Worm (Caenorhabditis elegans) whole organism, L4 larva: ENCODE measurements around the gene F59E11.7.

Experiments
- D1046.2 ChIP-seq: fragments of 200-800 bp; sonication (Bioruptor generic); IDR thresholded peaks from 2 replicates; pipeline ENCODE4 v1.3.6; 2022; ENCODE audit warnings: missing genetic modification characterization, missing compliant biosample characterization
- F37D6.2 ChIP-seq: sonication (generic microtip); optimal IDR thresholded peaks from 2 replicates; lab custom pipeline; 2016; ENCODE audit warnings: mild to moderate bottlenecking, missing genetic modification characterization, missing compliant biosample characterization
- F49E8.2 ChIP-seq: sonication (generic microtip); optimal IDR thresholded peaks from 2 replicates; lab custom pipeline; 2016; ENCODE audit warnings: missing compliant biosample characterization, mild to moderate bottlenecking, missing genetic modification characterization, borderline replicate concordance
- R02D3.7 ChIP-seq: fragments of 150-350 bp; sonication (generic microtip); optimal IDR thresholded peaks from 3 replicates; lab custom pipeline; 2014; ENCODE audit warnings: missing biosample characterization, missing genetic modification characterization
- T26A8.4 ChIP-seq: fragments of 200-800 bp; sonication (Bioruptor generic); IDR thresholded peaks from 2 replicates; pipeline ENCODE4 v1.3.6; 2022; ENCODE audit warnings: missing genetic modification characterization, missing compliant biosample characterization
- Y105C5A.15 ChIP-seq: fragments of 200-800 bp; sonication (Bioruptor generic); IDR thresholded peaks from 2 replicates; pipeline ENCODE4 v1.3.6; 2022; ENCODE audit warnings: missing genetic modification characterization, missing compliant biosample characterization
- Y75B8A.6 ChIP-seq: fragments of 200-800 bp; sonication (Bioruptor generic); IDR thresholded peaks from 2 replicates; pipeline ENCODE4 v1.3.6; 2022; ENCODE audit warnings: missing genetic modification reagents, missing genetic modification characterization, missing compliant biosample characterization
- aly-2 ChIP-seq: sonication (generic microtip); optimal IDR thresholded peaks from 2 replicates; lab custom pipeline; 2018; ENCODE audit warnings: missing biosample characterization, missing genetic modification characterization
- ama-1 ChIP-seq: fragments of 150-350 bp; optimal IDR thresholded peaks from 2 replicates; lab custom pipeline; 2014; ENCODE audit warnings: inconsistent platforms, mixed read lengths
- arid-1 ChIP-seq: fragments of 200-800 bp; sonication (Bioruptor generic); conservative IDR thresholded peaks from 2 replicates; pipeline ENCODE4 v1.3.6; 2022; ENCODE audit warnings: missing genetic modification reagents, missing genetic modification characterization, missing compliant biosample characterization
- attf-4 ChIP-seq: sonication (generic microtip); optimal IDR thresholded peaks from 3 replicates; lab custom pipeline; 2017; ENCODE audit warnings: missing biosample characterization, missing genetic modification characterization
- ceh-20 ChIP-seq: fragments of 200-800 bp; sonication (Bioruptor generic); IDR thresholded peaks from 2 replicates; pipeline ENCODE4 v1.3.6; 2022; ENCODE audit warnings: missing genetic modification reagents, missing genetic modification characterization, missing compliant biosample characterization
- ceh-32 ChIP-seq: sonication (generic microtip); optimal IDR thresholded peaks from 2 replicates; lab custom pipeline; 2016; ENCODE audit warnings: mild to moderate bottlenecking, missing genetic modification characterization, missing compliant biosample characterization; ENCODE audit not compliant: poor library complexity
- daf-12 ChIP-seq: fragments of 150-350 bp; optimal IDR thresholded peaks from 2 replicates; lab custom pipeline; 2014; ENCODE audit warnings: missing biosample characterization, missing genetic modification reagents, missing genetic modification characterization
- dmd-6 ChIP-seq: fragments of 200-800 bp; sonication (Bioruptor generic); IDR thresholded peaks from 2 replicates; pipeline ENCODE4 v1.3.6; 2022; ENCODE audit warnings: missing genetic modification reagents, missing genetic modification characterization, missing compliant biosample characterization
- dmd-8 ChIP-seq: fragments of 200-800 bp; sonication (Bioruptor generic); IDR thresholded peaks from 2 replicates; pipeline ENCODE4 v1.3.6; 2022; ENCODE audit warnings: missing genetic modification characterization, missing compliant biosample characterization
- dmd-9 ChIP-seq: fragments of 200-800 bp; sonication (Bioruptor generic); IDR thresholded peaks from 2 replicates; pipeline ENCODE4 v1.3.6; 2022; ENCODE audit warnings: missing genetic modification reagents, missing genetic modification characterization, missing compliant biosample characterization
- dpl-1 ChIP-seq: fragments of 150-350 bp; optimal IDR thresholded peaks from 2 replicates; lab custom pipeline; 2014; ENCODE audit warnings: missing biosample characterization, missing genetic modification reagents, missing genetic modification characterization
- duxl-1 ChIP-seq: sonication (generic microtip); optimal IDR thresholded peaks from 2 replicates; lab custom pipeline; 2016; ENCODE audit warnings: mild to moderate bottlenecking, missing genetic modification characterization, moderate library complexity, missing compliant biosample characterization; ENCODE audit not compliant: poor library complexity
- egl-43 ChIP-seq: fragments of 200-800 bp; sonication (Bioruptor generic); IDR thresholded peaks from 2 replicates; pipeline ENCODE4 v1.3.6; 2022; ENCODE audit warnings: missing genetic modification reagents, missing genetic modification characterization, missing compliant biosample characterization
- gei-8 ChIP-seq: fragments of 200-800 bp; sonication (Bioruptor generic); optimal IDR thresholded peaks from 2 replicates; lab custom pipeline; 2018; ENCODE audit warnings: mild to moderate bottlenecking, missing genetic modification characterization, missing compliant biosample characterization
- hlh-11 ChIP-seq: fragments of 200-800 bp; sonication (Bioruptor generic); optimal IDR thresholded peaks from 2 replicates; lab custom pipeline; 2018; ENCODE audit warnings: mild to moderate bottlenecking, missing genetic modification characterization, missing compliant biosample characterization
- hlh-30 ChIP-seq: sonication (generic microtip); optimal IDR thresholded peaks from 2 replicates; lab custom pipeline; 2017; ENCODE audit warnings: antibody characterized with exemption, mild to moderate bottlenecking, missing genetic modification characterization, missing compliant biosample characterization; ENCODE audit not compliant: insufficient read depth
- jun-1 ChIP-seq: fragments of 150-350 bp; optimal IDR thresholded peaks from 2 replicates; lab custom pipeline; 2014; ENCODE audit warnings: missing biosample characterization, missing genetic modification reagents, missing genetic modification characterization
- lin-1 ChIP-seq: fragments of 200-800 bp; sonication (Bioruptor generic); IDR thresholded peaks from 2 replicates; pipeline ENCODE4 v1.3.6; 2022; ENCODE audit warnings: missing genetic modification reagents, missing genetic modification characterization, missing compliant biosample characterization
- lin-13 ChIP-seq: fragments of 150-350 bp; optimal IDR thresholded peaks from 2 replicates; lab custom pipeline; 2014; ENCODE audit warnings: missing biosample characterization, missing genetic modification reagents, missing genetic modification characterization
- lin-15B ChIP-seq: fragments of 150-350 bp; sonication (generic microtip); optimal IDR thresholded peaks from 3 replicates; lab custom pipeline; 2014; ENCODE audit warnings: missing biosample characterization, missing genetic modification characterization
- madf-9 ChIP-seq: fragments of 200-800 bp; sonication (Bioruptor generic); conservative IDR thresholded peaks from 2 replicates; pipeline ENCODE4 v1.3.6; 2022; ENCODE audit warnings: missing genetic modification reagents, missing genetic modification characterization, missing compliant biosample characterization
- mdl-1 ChIP-seq, 2 experiments: fragments of 150-350 bp in 1 of 2; sonication (generic microtip) in 1 of 2; optimal IDR thresholded peaks; 2 replicates each; lab custom pipeline; 2014 to 2017; ENCODE audit warnings: missing biosample characterization in 2 of 2, missing genetic modification characterization in 2 of 2
- mdt-29 ChIP-seq: fragments of 200-800 bp; sonication (Bioruptor generic); IDR thresholded peaks from 2 replicates; pipeline ENCODE4 v1.3.6; 2022; ENCODE audit warnings: missing genetic modification reagents, missing genetic modification characterization, missing compliant biosample characterization
- mep-1 ChIP-seq: fragments of 150-350 bp; sonication (generic microtip); optimal IDR thresholded peaks from 3 replicates; lab custom pipeline; 2014; ENCODE audit warnings: missing biosample characterization, missing genetic modification characterization
- mes-2 ChIP-seq: sonication (generic microtip); optimal IDR thresholded peaks from 2 replicates; lab custom pipeline; 2016; ENCODE audit warnings: missing genotype, mild to moderate bottlenecking, missing genetic modification characterization, missing compliant biosample characterization; ENCODE audit not compliant: poor library complexity, severe bottlenecking
- mxl-3 ChIP-seq: fragments of 200-800 bp; sonication (Bioruptor generic); optimal IDR thresholded peaks from 2 replicates; lab custom pipeline; 2018; ENCODE audit warnings: mild to moderate bottlenecking, missing genetic modification characterization, missing compliant biosample characterization
- nhr-10 ChIP-seq: fragments of 150-350 bp; optimal IDR thresholded peaks from 2 replicates; lab custom pipeline; 2014; ENCODE audit warnings: missing biosample characterization, missing genetic modification characterization
- nhr-102 ChIP-seq: sonication (generic microtip); optimal IDR thresholded peaks from 2 replicates; lab custom pipeline; 2016; ENCODE audit warnings: mild to moderate bottlenecking, missing genetic modification characterization, moderate library complexity, missing compliant biosample characterization
- nhr-237 ChIP-seq: sonication (generic microtip); optimal IDR thresholded peaks from 2 replicates; lab custom pipeline; 2017; ENCODE audit warnings: missing biosample characterization, missing genetic modification characterization
- nhr-25 ChIP-seq: sonication (generic microtip); optimal IDR thresholded peaks from 2 replicates; lab custom pipeline; 2017; ENCODE audit warnings: missing genetic modification characterization, mild to moderate bottlenecking, missing compliant biosample characterization, antibody characterized with exemption, moderate library complexity, borderline replicate concordance; ENCODE audit not compliant: insufficient read depth
- nhr-28 ChIP-seq: fragments of 150-350 bp; optimal IDR thresholded peaks from 2 replicates; lab custom pipeline; 2014; ENCODE audit warnings: missing biosample characterization, missing genetic modification characterization
- nhr-42 ChIP-seq: fragments of 200-800 bp; sonication (Bioruptor generic); IDR thresholded peaks from 2 replicates; pipeline ENCODE4 v1.3.6; 2022; ENCODE audit warnings: missing genetic modification characterization, missing compliant biosample characterization
- nhr-76 ChIP-seq: fragments of 150-350 bp; optimal IDR thresholded peaks from 2 replicates; lab custom pipeline; 2014; ENCODE audit warnings: missing biosample characterization, missing genetic modification characterization
- nhr-77 ChIP-seq: fragments of 150-350 bp; optimal IDR thresholded peaks from 2 replicates; lab custom pipeline; 2014; ENCODE audit warnings: missing biosample characterization, missing genetic modification characterization
- rbr-2 ChIP-seq: sonication (generic microtip); optimal IDR thresholded peaks from 2 replicates; lab custom pipeline; 2016; ENCODE audit warnings: missing genotype, missing genetic modification characterization, missing compliant biosample characterization
- saeg-2 ChIP-seq: fragments of 200-800 bp; sonication (Bioruptor generic); IDR thresholded peaks from 2 replicates; pipeline ENCODE4 v1.3.6; 2022; ENCODE audit warnings: missing genetic modification reagents, missing genetic modification characterization, missing compliant biosample characterization
- sdz-12 ChIP-seq: fragments of 200-800 bp; sonication (Bioruptor generic); optimal IDR thresholded peaks from 2 replicates; lab custom pipeline; 2018; ENCODE audit warnings: mild to moderate bottlenecking, missing genetic modification characterization, missing compliant biosample characterization
- skn-1 ChIP-seq: fragments of 150-350 bp; optimal IDR thresholded peaks from 2 replicates; lab custom pipeline; 2014; ENCODE audit warnings: missing biosample characterization, missing genetic modification characterization
- snpc-4 ChIP-seq: fragments of 150-350 bp; optimal IDR thresholded peaks from 2 replicates; lab custom pipeline; 2014; ENCODE audit warnings: missing biosample characterization, missing genetic modification characterization
- spr-3 ChIP-seq: fragments of 200-800 bp; sonication (Bioruptor generic); optimal IDR thresholded peaks from 2 replicates; lab custom pipeline; 2018; ENCODE audit warnings: mild to moderate bottlenecking, missing genetic modification characterization, missing compliant biosample characterization
- tra-1 ChIP-seq: fragments of 200-800 bp; sonication (Bioruptor generic); IDR thresholded peaks from 2 replicates; pipeline ENCODE4 v1.3.6; 2022; ENCODE audit warnings: missing genetic modification reagents, missing genetic modification characterization, missing compliant biosample characterization
- unc-130 ChIP-seq: sonication (generic microtip); optimal IDR thresholded peaks from 2 replicates; lab custom pipeline; 2016; ENCODE audit warnings: missing genetic modification reagents, missing genetic modification characterization, missing compliant biosample characterization
- unc-62 ChIP-seq, 3 experiments: fragments of 150-350 bp in 1 of 3; sonication (generic microtip); optimal IDR thresholded peaks in 2 of 3; peaks in 1 of 3; 1 replicate in 1 of 3; 2 replicates in 2 of 3; lab custom pipeline; 2014 to 2017; ENCODE audit warnings: missing biosample characterization in 3 of 3, missing genetic modification characterization in 3 of 3, missing genetic modification reagents in 3 of 3, missing genotype in 1 of 3
- zip-11 ChIP-seq: fragments of 200-800 bp; sonication (Bioruptor generic); IDR thresholded peaks from 2 replicates; pipeline ENCODE4 v1.3.6; 2022; ENCODE audit warnings: missing genetic modification characterization, missing compliant biosample characterization
- zip-2 ChIP-seq: fragments of 150-350 bp; optimal IDR thresholded peaks from 2 replicates; lab custom pipeline; 2014; ENCODE audit warnings: missing biosample characterization, missing genetic modification characterization

Gene F59E11.7

DNA sequence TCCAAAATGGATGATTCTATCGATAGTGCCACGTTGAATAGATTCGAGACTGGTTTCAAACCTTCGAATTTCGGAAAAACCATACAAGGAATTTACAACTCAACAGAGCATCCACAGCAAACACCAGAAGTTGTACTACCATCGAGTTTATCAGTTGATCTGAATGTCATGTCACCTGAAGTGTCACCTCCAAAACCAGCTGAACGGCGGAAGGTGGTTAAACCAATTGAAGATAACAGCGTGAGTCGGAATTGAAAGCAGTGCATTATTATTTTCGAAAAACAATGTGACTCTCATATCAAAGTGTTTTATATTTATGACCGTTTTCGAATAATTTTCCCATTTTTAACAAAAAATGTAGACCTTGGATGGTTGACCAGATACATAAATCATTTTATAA, 41.0 kb upstream of the F59E11.7 start (continued):
- TF ChIP-seq attf-4 (tag; lab: Kevin White, UChicago) (no peak), F37D6.2 (tag; lab: Kevin White, UChicago) (no peak), rbr-2 (tag; lab: Kevin White, UChicago) (no peak), dpl-1 (GFP tag; lab: Kevin White, UChicago) (no peak), saeg-2 (GFP tag; lab: Robert Waterston, UW) (no peak), daf-12 (tag; lab: Kevin White, UChicago) (no peak), jun-1 (tag; lab: Kevin White, UChicago) (no peak), unc-62 (GFP tag; optimal IDR thresholded peaks at IDR 0.05 in 1 of 2; lab: Kevin White, UChicago) (peak in 1 of 2 experiments; percentile 63), unc-62 (tag; optimal IDR thresholded peaks at IDR 0.05; lab: Kevin White, UChicago) (no peak), skn-1 (tag; lab: Kevin White, UChicago) (no peak), nhr-102 (peak; percentile 6), spr-3 (GFP tag; lab: Kevin White, UChicago) (no peak), dmd-8 (GFP tag; lab: Robert Waterston, UW) (no peak), lin-1 (GFP tag; lab: Robert Waterston, UW) (peak; percentile 72; the same call in 1 of the 2 replicates), mdl-1 (tag; optimal IDR thresholded peaks at IDR 0.05; lab: Kevin White, UChicago) (peak in 1 of 2 experiments; percentile 30), duxl-1 (tag; lab: Kevin White, UChicago) (no peak), nhr-237 (tag; lab: Kevin White, UChicago) (no peak), dmd-9 (GFP tag; lab: Robert Waterston, UW) (no peak), zip-11 (GFP tag; lab: Robert Waterston, UW) (no peak), T26A8.4 (GFP tag; lab: Robert Waterston, UW) (no peak), gei-8 (no peak), hlh-30 (tag; lab: Kevin White, UChicago) (peak; percentile 76), snpc-4 (tag; lab: Kevin White, UChicago) (no peak), sdz-12 (no peak), ceh-32 (no peak), mep-1 (no peak), arid-1 (GFP tag; lab: Robert Waterston, UW) (no peak), D1046.2 (GFP tag; lab: Robert Waterston, UW) (no peak), nhr-25 (no peak), unc-130 (no peak), nhr-76 (tag; lab: Kevin White, UChicago) (no peak), nhr-77 (no peak), mdt-29 (GFP tag; lab: Robert Waterston, UW) (no peak), lin-15B (tag; lab: Kevin White, UChicago) (no peak), lin-13 (GFP tag; lab: Kevin White, UChicago) (no peak), madf-9 (GFP tag; lab: Robert Waterston, UW) (no peak), egl-43 (GFP tag; lab: Robert Waterston, UW) (no peak), tra-1 (GFP tag; lab: Robert Waterston, UW) (0 out of 2 replicates have a peak, but pooled peaks have one; percentile 52), mes-2 (no peak), nhr-42 (GFP tag; lab: Robert Waterston, UW) (no peak), mxl-3 (peak; percentile 34), ama-1 (no peak), aly-2 (tag; lab: Kevin White, UChicago) (no peak), Y105C5A.15 (GFP tag; lab: Robert Waterston, UW) (no peak), ceh-20 (GFP tag; lab: Robert Waterston, UW) (no peak), F49E8.2 (tag; lab: Kevin White, UChicago) (no peak), R02D3.7 (tag; lab: Kevin White, UChicago) (no peak), zip-2 (tag; lab: Kevin White, UChicago) (no peak), Y75B8A.6 (GFP tag; lab: Robert Waterston, UW) (no peak), hlh-11 (peak; percentile 80), dmd-6 (GFP tag; lab: Robert Waterston, UW) (peak; percentile 82), nhr-10 (tag; lab: Kevin White, UChicago) (no peak), nhr-28 (tag; lab: Kevin White, UChicago) (peak; percentile 43)
